Fruit fly (Drosophila melanogaster) whole organism, prepupa: ENCODE measurements around the gene Hs3st-B.

ENCODE experiments used
- Blimp-1 ChIP-seq: fragments of 200-800 bp; sonication (Bioruptor generic); optimal IDR thresholded peaks from 3 replicates; lab custom pipeline; 2017; ENCODE audit warnings: missing biosample characterization, missing genetic modification characterization, mild to moderate bottlenecking, moderate library complexity, missing genetic modification reagents
- CG10631 ChIP-seq: fragments of 200-800 bp; sonication (Bioruptor generic); optimal IDR thresholded peaks from 2 replicates; lab custom pipeline; 2016; ENCODE audit warnings: missing biosample characterization, missing genetic modification characterization
- CG11294 ChIP-seq: fragments of 200-800 bp; sonication (Bioruptor generic); IDR thresholded peaks from 2 replicates; pipeline ENCODE4 v1.3.6; 2022; ENCODE audit warnings: missing biosample characterization, missing genetic modification characterization
- CG1621 ChIP-seq: fragments of 200-800 bp; sonication (Bioruptor generic); optimal IDR thresholded peaks from 3 replicates; lab custom pipeline; 2018; ENCODE audit warnings: missing biosample characterization, mild to moderate bottlenecking, missing genetic modification characterization
- CG3032 ChIP-seq: fragments of 200-800 bp; optimal IDR thresholded peaks from 2 replicates; lab custom pipeline; 2019; ENCODE audit warnings: missing biosample characterization, mild to moderate bottlenecking, missing genetic modification characterization, moderate library complexity
- CG31627 ChIP-seq: fragments of 200-800 bp; sonication (Bioruptor generic); optimal IDR thresholded peaks from 3 replicates; lab custom pipeline; 2016; ENCODE audit warnings: missing biosample characterization, missing genetic modification characterization
- CG32006 ChIP-seq: fragments of 200-800 bp; sonication (Bioruptor generic); optimal IDR thresholded peaks from 3 replicates; lab custom pipeline; 2017; ENCODE audit warnings: missing biosample characterization, mild to moderate bottlenecking, missing genetic modification characterization
- CG34406 ChIP-seq: fragments of 200-800 bp; sonication (Bioruptor generic); optimal IDR thresholded peaks from 3 replicates; lab custom pipeline; 2016; ENCODE audit warnings: missing biosample characterization, missing genetic modification characterization
- CG4318 ChIP-seq: fragments of 200-800 bp; sonication (Bioruptor generic); optimal IDR thresholded peaks from 3 replicates; lab custom pipeline; 2017; ENCODE audit warnings: missing biosample characterization, mild to moderate bottlenecking, missing genetic modification characterization
- CG6163 ChIP-seq: fragments of 200-800 bp; sonication (Bioruptor generic); IDR thresholded peaks from 3 replicates; pipeline ENCODE4 v1.3.6; 2022; ENCODE audit warnings: missing biosample characterization, missing genetic modification characterization
- CG6276 ChIP-seq: fragments of 200-800 bp; sonication (Bioruptor generic); optimal IDR thresholded peaks from 2 replicates; lab custom pipeline; 2017; ENCODE audit warnings: missing biosample characterization, mild to moderate bottlenecking, missing genetic modification characterization
- CG6792 ChIP-seq: fragments of 200-800 bp; sonication (Bioruptor generic); optimal IDR thresholded peaks from 3 replicates; lab custom pipeline; 2016; ENCODE audit warnings: missing biosample characterization, missing genetic modification characterization
- CG8119 ChIP-seq: fragments of 200-800 bp; sonication (Bioruptor generic); IDR thresholded peaks from 3 replicates; pipeline ENCODE4 v1.3.6; 2022; ENCODE audit warnings: missing biosample characterization, missing genetic modification characterization
- CG8319 ChIP-seq: fragments of 200-800 bp; sonication (Bioruptor generic); optimal IDR thresholded peaks from 3 replicates; lab custom pipeline; 2016; ENCODE audit warnings: missing biosample characterization, missing genetic modification characterization
- CG9139 ChIP-seq: fragments of 200-800 bp; sonication (Bioruptor generic); optimal IDR thresholded peaks from 3 replicates; lab custom pipeline; 2017; ENCODE audit warnings: missing biosample characterization, mild to moderate bottlenecking, missing genetic modification characterization
- Eip78C ChIP-seq: fragments of 200-800 bp; sonication (Bioruptor generic); peaks from one replicate; lab custom pipeline; 2016; ENCODE audit warnings: missing biosample characterization, missing genetic modification characterization
- Eip93F ChIP-seq: fragments of 200-800 bp; sonication (Bioruptor generic); optimal IDR thresholded peaks from 2 replicates; lab custom pipeline; 2016; ENCODE audit warnings: missing biosample characterization, mild to moderate bottlenecking, missing genetic modification characterization
- Ets21C ChIP-seq: fragments of 200-800 bp; sonication (Bioruptor generic); optimal IDR thresholded peaks from 3 replicates; lab custom pipeline; 2016; ENCODE audit warnings: missing biosample characterization, missing genetic modification characterization
- Ets96B ChIP-seq: fragments of 200-800 bp; optimal IDR thresholded peaks from 2 replicates; lab custom pipeline; 2019; ENCODE audit warnings: missing biosample characterization, mild to moderate bottlenecking, missing genetic modification characterization, moderate library complexity
- Gug ChIP-seq: fragments of 200-800 bp; sonication (Bioruptor generic); IDR thresholded peaks from 2 replicates; pipeline ENCODE4 v1.3.6; 2022; ENCODE audit warnings: missing biosample characterization, missing genetic modification characterization
- Hr39 ChIP-seq: fragments of 200-800 bp; sonication (Bioruptor generic); optimal IDR thresholded peaks from 2 replicates; lab custom pipeline; 2016; ENCODE audit warnings: missing biosample characterization, missing genetic modification characterization
- Hr4 ChIP-seq: fragments of 200-800 bp; sonication (Bioruptor generic); optimal IDR thresholded peaks from 3 replicates; lab custom pipeline; 2016; ENCODE audit warnings: missing biosample characterization, missing genetic modification characterization
- OdsH ChIP-seq: fragments of 200-800 bp; sonication (Bioruptor generic); optimal IDR thresholded peaks from 3 replicates; lab custom pipeline; 2016; ENCODE audit warnings: missing biosample characterization, missing genetic modification characterization
- Sox102F ChIP-seq: fragments of 200-800 bp; sonication (Bioruptor generic); optimal IDR thresholded peaks from 2 replicates; lab custom pipeline; 2016; ENCODE audit warnings: missing biosample characterization, mild to moderate bottlenecking, missing genetic modification characterization
- Sox14 ChIP-seq: fragments of 200-800 bp; sonication (Bioruptor generic); optimal IDR thresholded peaks from 3 replicates; lab custom pipeline; 2016; ENCODE audit warnings: missing biosample characterization, missing genetic modification characterization
- Sox15 ChIP-seq: fragments of 200-800 bp; sonication (Bioruptor generic); optimal IDR thresholded peaks from 3 replicates; lab custom pipeline; 2016; ENCODE audit warnings: missing biosample characterization, missing genetic modification characterization
- cyc ChIP-seq: fragments of 200-800 bp; sonication (Bioruptor generic); optimal IDR thresholded peaks from 3 replicates; lab custom pipeline; 2016; ENCODE audit warnings: missing biosample characterization, missing genetic modification characterization
- dac ChIP-seq: fragments of 200-800 bp; sonication (Bioruptor generic); optimal IDR thresholded peaks from 2 replicates; lab custom pipeline; 2017; ENCODE audit warnings: missing biosample characterization, mild to moderate bottlenecking, missing genetic modification characterization
- eg ChIP-seq: fragments of 200-800 bp; sonication (Bioruptor generic); IDR thresholded peaks from 3 replicates; pipeline ENCODE4 v1.3.6; 2022; ENCODE audit warnings: missing biosample characterization, missing genetic modification characterization
- esn ChIP-seq: fragments of 200-800 bp; sonication (Bioruptor generic); optimal IDR thresholded peaks from 2 replicates; lab custom pipeline; 2016; ENCODE audit warnings: missing biosample characterization, mild to moderate bottlenecking, missing genetic modification characterization, moderate library complexity
- fd59A ChIP-seq: fragments of 200-800 bp; sonication (Bioruptor generic); optimal IDR thresholded peaks from 2 replicates; lab custom pipeline; 2017; ENCODE audit warnings: missing biosample characterization, mild to moderate bottlenecking, missing genetic modification characterization, missing genetic modification reagents
- fd85E ChIP-seq: fragments of 200-800 bp; sonication (Bioruptor generic); optimal IDR thresholded peaks from 3 replicates; lab custom pipeline; 2016; ENCODE audit warnings: missing biosample characterization, missing genetic modification characterization
- fkh ChIP-seq: fragments of 200-800 bp; sonication (Bioruptor generic); optimal IDR thresholded peaks from 3 replicates; lab custom pipeline; 2017; ENCODE audit warnings: missing biosample characterization, mild to moderate bottlenecking, missing genetic modification characterization, moderate library complexity
- lz ChIP-seq: fragments of 200-800 bp; sonication (Bioruptor generic); optimal IDR thresholded peaks from 3 replicates; lab custom pipeline; 2016; ENCODE audit warnings: missing biosample characterization, missing genetic modification characterization
- pdm3 ChIP-seq: fragments of 200-800 bp; sonication (Bioruptor generic); optimal IDR thresholded peaks from 3 replicates; lab custom pipeline; 2016; ENCODE audit warnings: missing biosample characterization, missing genetic modification characterization
- salr ChIP-seq, 2 experiments: fragments of 200-800 bp; sonication (Bioruptor generic); optimal IDR thresholded peaks; 3 replicates each; lab custom pipeline; 2016 to 2018; ENCODE audit warnings: missing biosample characterization in 2 of 2, missing genetic modification characterization in 2 of 2, mild to moderate bottlenecking in 1 of 2
- ss ChIP-seq, 2 experiments: fragments of 200-800 bp; sonication (Bioruptor generic); optimal IDR thresholded peaks; 2 replicates in 1 of 2; 3 replicates in 1 of 2; lab custom pipeline; 2017 to 2018; ENCODE audit warnings: mild to moderate bottlenecking in 2 of 2, missing biosample characterization in 2 of 2, missing genetic modification characterization in 2 of 2, moderate library complexity in 1 of 2

The Hs3st-B gene

DNA sequence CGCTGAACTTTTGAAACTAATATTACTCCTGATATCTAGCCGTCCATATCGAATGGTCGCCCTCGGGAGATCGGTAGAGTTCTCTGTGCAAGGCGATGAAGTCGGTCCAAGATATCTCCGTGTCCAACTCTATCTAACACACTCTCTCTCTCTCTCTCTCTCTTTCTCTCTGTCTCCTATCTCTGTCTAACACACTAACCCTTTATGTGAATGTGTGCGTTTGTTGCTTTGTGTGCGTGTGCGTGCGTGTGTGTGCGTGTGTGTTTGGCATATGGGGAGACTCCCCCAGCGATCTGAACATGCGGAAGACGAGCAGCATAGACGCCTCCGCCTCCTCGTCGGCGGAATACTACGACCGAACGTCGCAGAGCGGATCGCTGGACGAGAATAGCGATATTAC, 16.0 kb downstream of the Hs3st-B start:
- TF ChIP-seq CG6276 = no peak
- no peak for TF ChIP-seq CG3032 (tag; lab: Kevin White, UChicago)
- no peak for TF ChIP-seq Sox15 (GFP tag; lab: Kevin White, UChicago)
- no peak for TF ChIP-seq CG8319 (GFP tag; lab: Kevin White, UChicago)
- no peak for TF ChIP-seq lz
- TF ChIP-seq CG10631 (GFP tag; lab: Kevin White, UChicago) = no peak
- no peak for TF ChIP-seq Hr39 (GFP tag; lab: Kevin White, UChicago)
- TF ChIP-seq Sox14 (GFP tag; lab: Kevin White, UChicago) = no peak
- no peak for TF ChIP-seq Ets21C (GFP tag; lab: Kevin White, UChicago)
- no peak for TF ChIP-seq CG34406 (GFP tag; lab: Kevin White, UChicago)
- TF ChIP-seq Ets96B (tag; lab: Kevin White, UChicago) = no peak
- TF ChIP-seq pdm3 (GFP tag; lab: Kevin White, UChicago) = no peak
- TF ChIP-seq CG11294 (GFP tag; lab: Robert Waterston, UW) = no peak
- no peak for TF ChIP-seq Sox102F (GFP tag; lab: Kevin White, UChicago)

dm6 chrX:19265802-19266479, 17.5 kb downstream of the Hs3st-B start:
- TF ChIP-seq CG4318 (no peak), CG31627 (GFP tag; lab: Kevin White, UChicago) (no peak), Blimp-1 (GFP tag; lab: Kevin White, UChicago) (no peak), CG32006 (GFP tag; lab: Kevin White, UChicago) (no peak), Sox14 (GFP tag; lab: Kevin White, UChicago) (no peak), ss (GFP tag; optimal IDR thresholded peaks at IDR 0.05; lab: Kevin White, UChicago) (no peak), CG10631 (GFP tag; lab: Kevin White, UChicago) (no peak), OdsH (no peak), Gug (no peak), Hr4 (no peak), CG1621 (tag; lab: Kevin White, UChicago) (no peak), CG8119 (GFP tag; lab: Robert Waterston, UW) (no peak), Eip93F (GFP tag; lab: Kevin White, UChicago) (no peak), salr (GFP tag; optimal IDR thresholded peaks at IDR 0.05; lab: Kevin White, UChicago) (no peak), CG6792 (GFP tag; lab: Kevin White, UChicago) (no peak), fd85E (GFP tag; lab: Kevin White, UChicago) (no peak), CG11294 (GFP tag; lab: Robert Waterston, UW) (no peak), fd59A (GFP tag; lab: Kevin White, UChicago) (no peak)
- TF ChIP-seq, all 60 proteins: peak for 0

DNA sequence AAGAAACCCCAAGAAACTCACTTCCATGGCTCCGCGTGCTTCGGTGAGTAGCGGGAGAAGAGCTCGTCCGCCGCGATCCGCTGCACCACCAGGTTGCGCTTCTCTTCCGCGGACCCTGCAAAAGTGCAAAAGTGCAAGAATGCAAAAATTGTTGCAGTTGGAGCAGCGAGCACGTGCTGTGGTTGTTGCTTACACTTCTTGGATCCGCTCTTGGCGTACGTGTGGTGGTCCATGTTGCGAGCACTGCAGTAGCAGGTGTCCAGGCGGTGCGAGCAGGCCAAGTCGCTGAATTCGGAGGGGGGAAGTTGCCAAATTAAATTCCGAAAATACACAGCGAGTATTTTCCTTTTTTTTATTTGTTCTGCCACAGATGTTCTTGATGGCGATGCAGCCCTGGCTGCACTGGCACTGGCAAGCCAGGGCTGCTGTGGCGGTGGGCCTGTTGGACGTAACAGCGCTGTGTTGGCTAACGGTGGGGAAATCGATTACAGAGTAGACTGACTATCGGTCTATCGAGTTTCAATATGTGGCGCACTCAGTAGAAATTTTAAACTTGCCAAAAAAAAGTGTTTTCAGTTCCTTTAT, 20.1 kb downstream of the Hs3st-B start, which contains the start of gene CG8010:
CG8010 (minus strand) TSS at position 413 of the 585 bp plus-strand sequence.
- TF ChIP-seq CG9139 (GFP tag; lab: Kevin White, UChicago) (no peak), esn (peak; percentile 35), dac (no peak), fd59A (GFP tag; lab: Kevin White, UChicago) (no peak), CG31627 (GFP tag; lab: Kevin White, UChicago) (peak; percentile 5), Sox14 (GFP tag; lab: Kevin White, UChicago) (peak; percentile 42), eg (GFP tag; lab: Robert Waterston, UW) (peak; percentile 58; the same call in 1 of the 3 replicates), Eip78C (GFP tag; lab: Kevin White, UChicago) (peak; percentile 41), CG1621 (tag; lab: Kevin White, UChicago) (no peak), lz (peak; percentile 3), CG6163 (peak; percentile 32; the same call in 1 of the 3 replicates), OdsH (no peak), cyc (peak; percentile 42), Sox15 (GFP tag; lab: Kevin White, UChicago) (no peak), fkh (GFP tag; lab: Kevin White, UChicago) (peak; percentile 76)
